Worm (Caenorhabditis elegans) whole organism, mixed stage, embryonic: Measurements from ENCODE around the gene B0252.11.

Experiments used
- ceh-83 ChIP-seq: fragments of 200-800 bp; sonication (Bioruptor generic); optimal IDR thresholded peaks from 2 replicates; lab custom pipeline; 2018; ENCODE audit warnings: mild to moderate bottlenecking, missing genetic modification characterization, missing compliant biosample characterization
- hlh-1 ChIP-seq: fragments of 150-350 bp; optimal IDR thresholded peaks from 2 replicates; lab custom pipeline; 2014; ENCODE audit warnings: missing biosample characterization, missing genetic modification reagents, missing genetic modification characterization
- lin-32 ChIP-seq: fragments of 200-800 bp; sonication (Bioruptor generic); optimal IDR thresholded peaks from 2 replicates; lab custom pipeline; 2018; ENCODE audit warnings: mild to moderate bottlenecking, missing genetic modification characterization, missing compliant biosample characterization
- lsy-2 ChIP-seq: fragments of 150-350 bp; optimal IDR thresholded peaks from 2 replicates; lab custom pipeline; 2014; ENCODE audit warnings: missing biosample characterization, missing genetic modification characterization
- nhr-12 ChIP-seq: fragments of 150-350 bp; optimal IDR thresholded peaks from 2 replicates; lab custom pipeline; 2014; ENCODE audit warnings: missing biosample characterization, missing genetic modification characterization
- sptf-1 ChIP-seq: sonication (generic microtip); optimal IDR thresholded peaks from 2 replicates; lab custom pipeline; 2017; ENCODE audit warnings: mild to moderate bottlenecking, missing genetic modification characterization, moderate library complexity, missing compliant biosample characterization
- unc-39 ChIP-seq: fragments of 150-350 bp; optimal IDR thresholded peaks from 2 replicates; lab custom pipeline; 2014; ENCODE audit warnings: missing biosample characterization, missing genetic modification characterization
- unc-62 ChIP-seq: fragments of 150-350 bp; optimal IDR thresholded peaks from 2 replicates; lab custom pipeline; 2014; ENCODE audit warnings: missing biosample characterization, missing genetic modification reagents, missing genetic modification characterization
- ztf-11 ChIP-seq: fragments of 150-350 bp; optimal IDR thresholded peaks from 2 replicates; lab custom pipeline; 2014; ENCODE audit warnings: missing biosample characterization, missing genetic modification characterization

ce11 chrII:6941520-6941919 lies 23.9 kb upstream of the B0252.11 start:
- TF ChIP-seq nhr-12 (tag; lab: Kevin White, UChicago) = no peak
- no peak for TF ChIP-seq lsy-2 (tag; lab: Kevin White, UChicago)
- no peak for TF ChIP-seq lin-32 (GFP tag; lab: Kevin White, UChicago)
- no peak for TF ChIP-seq sptf-1 (tag; lab: Kevin White, UChicago)
- no peak for TF ChIP-seq ztf-11 (tag; lab: Kevin White, UChicago)
- no peak for TF ChIP-seq unc-39
- no peak for TF ChIP-seq unc-62 (GFP tag; lab: Kevin White, UChicago)
- TF ChIP-seq hlh-1 (tag; lab: Kevin White, UChicago) = no peak
- no peak for TF ChIP-seq ceh-83
